Worm (Caenorhabditis elegans): Measurements from ENCODE around the gene inpp-5K.

- TF ChIP-seq pag-3 (tag; optimal IDR thresholded peaks at IDR 0.05; ENCODE audit: borderline replicate concordance): no peak
- TF ChIP-seq ceh-24 (tag; optimal IDR thresholded peaks at IDR 0.05): no peak
- TF ChIP-seq F13H6.1 (tag; optimal IDR thresholded peaks at IDR 0.05): no peak
- no peak for TF ChIP-seq fkh-10 (GFP tag; optimal IDR thresholded peaks at IDR 0.05)
- no peak for TF ChIP-seq sox-2 (GFP tag; IDR thresholded peaks at IDR 0.05)
- no peak for TF ChIP-seq elt-2 (tag; optimal IDR thresholded peaks at IDR 0.05)
- TF ChIP-seq dve-1 (tag; optimal IDR thresholded peaks at IDR 0.05): no peak
- TF ChIP-seq odd-2 (tag; optimal IDR thresholded peaks at IDR 0.05): no peak
- no peak for TF ChIP-seq ets-4 (tag; optimal IDR thresholded peaks at IDR 0.05)
These were observed 29.4 kb upstream of the inpp-5K start, which contains the start of gene C50C3.19 for ce11 chrIII:8190505-8190904.
